Fruit fly (Drosophila melanogaster): ENCODE results near the gene S.

S gene

dm6 chr2L:1043195-1043990, 34.2 kb downstream of the S start (continued):
- TF ChIP-seq ftz-f1 (GFP tag; optimal IDR thresholded peaks at IDR 0.05) (no peak), CG4424 (GFP tag; optimal IDR thresholded peaks at IDR 0.05) (no peak), CG15601 (tag; optimal IDR thresholded peaks at IDR 0.05) (no peak), dpn (GFP tag; optimal IDR thresholded peaks at IDR 0.05) (peak in 1 of 2 experiments; percentile 30), Stat92E (GFP tag; optimal IDR thresholded peaks at IDR 0.05) (no peak), zfh2 (GFP tag; optimal IDR thresholded peaks at IDR 0.05) (peak; percentile 47), D19B (GFP tag; optimal IDR thresholded peaks at IDR 0.05) (peak; percentile 12), prd (optimal IDR thresholded peaks at IDR 0.05) (no peak), prd (GFP tag; IDR thresholded peaks at IDR 0.05) (0 out of 3 replicates have a peak, but pooled peaks have one; percentile 27), dimm (GFP tag; IDR thresholded peaks at IDR 0.05) (no peak), HmgD (GFP tag; optimal IDR thresholded peaks at IDR 0.05) (no peak), otp (GFP tag; IDR thresholded peaks at IDR 0.05) (no peak), sens-2 (GFP tag; IDR thresholded peaks at IDR 0.05) (no peak), Hmx (GFP tag; optimal IDR thresholded peaks at IDR 0.05) (no peak), CG10979 (tag; optimal IDR thresholded peaks at IDR 0.05) (no peak), mirr (GFP tag; optimal IDR thresholded peaks at IDR 0.05) (no peak), aop (GFP tag; IDR thresholded peaks at IDR 0.05) (no peak), B-H2 (GFP tag; optimal IDR thresholded peaks at IDR 0.05) (no peak), Spps (tag; optimal IDR thresholded peaks at IDR 0.05) (no peak), bsh (GFP tag; optimal IDR thresholded peaks at IDR 0.05) (no peak), Ets65A (GFP tag) (peak; percentile 67), Hr78 (GFP tag; optimal IDR thresholded peaks at IDR 0.05) (no peak), Lpt (GFP tag; optimal IDR thresholded peaks at IDR 0.05) (no peak), NK7.1 (GFP tag; optimal IDR thresholded peaks at IDR 0.05) (no peak), klu (GFP tag; IDR thresholded peaks at IDR 0.05) (no peak), tin (GFP tag; optimal IDR thresholded peaks at IDR 0.05) (no peak), croc (GFP tag; conservative IDR thresholded peaks at IDR 0.05) (no peak), CG4328 (GFP tag; optimal IDR thresholded peaks at IDR 0.05) (no peak), Asciz (GFP tag; optimal IDR thresholded peaks at IDR 0.05) (no peak), CG10366 (GFP tag; IDR thresholded peaks at IDR 0.05) (0 out of 2 replicates have a peak, but pooled peaks have one; percentile 18), CHES-1-like (GFP tag; optimal IDR thresholded peaks at IDR 0.05) (no peak), Atf3 (GFP tag; optimal IDR thresholded peaks at IDR 0.05) (no peak), Nf-YC (tag; optimal IDR thresholded peaks at IDR 0.05) (no peak), fu2 (GFP tag; optimal IDR thresholded peaks at IDR 0.05) (no peak), CG17802 (tag; optimal IDR thresholded peaks at IDR 0.05) (no peak), Optix (GFP tag; IDR thresholded peaks at IDR 0.05) (no peak), CG31224 (GFP tag; IDR thresholded peaks at IDR 0.05) (no peak), nerfin-2 (GFP tag; IDR thresholded peaks at IDR 0.05; ENCODE audit: partially characterized antibody) (no peak), Pdp1 (GFP tag; optimal IDR thresholded peaks at IDR 0.05) (peak in 1 of 2 experiments; percentile 4), ab (GFP tag; optimal IDR thresholded peaks at IDR 0.05) (no peak), unc-4 (GFP tag; IDR thresholded peaks at IDR 0.05; ENCODE audit: partially characterized antibody) (no peak), CG4730 (GFP tag; IDR thresholded peaks at IDR 0.05) (no peak), Dref (GFP tag; IDR thresholded peaks at IDR 0.05) (no peak), al (GFP tag; IDR thresholded peaks at IDR 0.05) (no peak), sc (optimal IDR thresholded peaks at IDR 0.05) (no peak), sc (GFP tag; optimal IDR thresholded peaks at IDR 0.05) (no peak), scrt (GFP tag; optimal IDR thresholded peaks at IDR 0.05) (peak; percentile 96), CG12104 (GFP tag; optimal IDR thresholded peaks at IDR 0.05) (no peak), sisA (GFP tag; IDR thresholded peaks at IDR 0.05) (no peak), Trl (optimal IDR thresholded peaks at IDR 0.05) (no peak), Trl (GFP tag; optimal IDR thresholded peaks at IDR 0.05) (no peak)
